Worm (Caenorhabditis elegans): ENCODE results near the gene unc-7.
A peak's percentile ranks its signal among the peaks of the same experiment; 100 is the strongest.

Gene unc-7

ce11 chrX:15173303-15173904 lies 25.9 kb upstream of the unc-7 start, which contains the start of gene ucr-2.2 (continued):
- TF ChIP-seq egl-13 (tag; optimal IDR thresholded peaks at IDR 0.05) (peak; percentile 78), nhr-77 (tag; optimal IDR thresholded peaks at IDR 0.05) (peak; percentile 57), skn-1 (tag; optimal IDR thresholded peaks at IDR 0.05) (peak; percentile 85), hpl-2 (GFP tag; optimal IDR thresholded peaks at IDR 0.05) (no peak), irx-1 (tag; optimal IDR thresholded peaks at IDR 0.05) (peak; percentile 81), nhr-20 (tag; optimal IDR thresholded peaks at IDR 0.05) (peak; percentile 93), Y116A8C.19 (tag; optimal IDR thresholded peaks at IDR 0.05; ENCODE audit: borderline replicate concordance) (no peak), sup-37 (GFP tag; optimal IDR thresholded peaks at IDR 0.05) (peak; percentile 77), dsc-1 (tag; optimal IDR thresholded peaks at IDR 0.05) (peak; percentile 88), efl-1 (optimal IDR thresholded peaks at IDR 0.05) (peak; percentile 67 to 71), efl-1 (GFP tag; optimal IDR thresholded peaks at IDR 0.05 in 1 of 2) (peak; percentile 64 to 97), fkh-10 (GFP tag; optimal IDR thresholded peaks at IDR 0.05) (peak; percentile 27), mdl-1 (tag; optimal IDR thresholded peaks at IDR 0.05) (peak in 1 of 2 experiments; percentile 72), C16A3.4 (tag; optimal IDR thresholded peaks at IDR 0.05) (peak; percentile 91), nhr-76 (tag; optimal IDR thresholded peaks at IDR 0.05) (no peak), lin-15B (tag; optimal IDR thresholded peaks at IDR 0.05) (peak; percentile 11), jun-1 (tag; optimal IDR thresholded peaks at IDR 0.05) (peak; percentile 19), lin-14 (GFP tag; optimal IDR thresholded peaks at IDR 0.05) (peak; percentile 94), nhr-85 (tag) (peak; percentile 88), efl-3 (GFP tag; optimal IDR thresholded peaks at IDR 0.05) (no peak), elt-3 (tag; optimal IDR thresholded peaks at IDR 0.05) (peak in 2 of 6 experiments; percentile 66 to 69), hlh-4 (tag; optimal IDR thresholded peaks at IDR 0.05) (no peak), F16B12.6 (tag; optimal IDR thresholded peaks at IDR 0.05) (peak; percentile 24), nhr-19 (GFP tag; conservative IDR thresholded peaks at IDR 0.05) (peak; percentile 87), nhr-71 (tag; optimal IDR thresholded peaks at IDR 0.05) (peak; percentile 91), mab-9 (GFP tag; IDR thresholded peaks at IDR 0.05) (peak; percentile 54; the same call in 1 of the 2 replicates), hlh-17 (GFP tag; optimal IDR thresholded peaks at IDR 0.05; ENCODE audit: borderline replicate concordance) (no peak), zip-4 (GFP tag; optimal IDR thresholded peaks at IDR 0.05) (peak; percentile 65), tlp-1 (tag; optimal IDR thresholded peaks at IDR 0.05) (no peak), aly-2 (tag; optimal IDR thresholded peaks at IDR 0.05) (no peak), unc-98 (GFP tag; IDR thresholded peaks at IDR 0.05) (no peak), isw-1 (GFP tag; IDR thresholded peaks at IDR 0.05) (peak; percentile 49), C04F5.9 (tag; optimal IDR thresholded peaks at IDR 0.05) (peak; percentile 56), pqm-1 (tag; optimal IDR thresholded peaks at IDR 0.05) (no peak), fkh-4 (tag; optimal IDR thresholded peaks at IDR 0.05; ENCODE audit: borderline replicate concordance) (no peak), ets-5 (GFP tag; IDR thresholded peaks at IDR 0.05) (no peak), nhr-28 (tag; optimal IDR thresholded peaks at IDR 0.05) (no peak), lin-35 (GFP tag; optimal IDR thresholded peaks at IDR 0.05) (peak; percentile 72 to 89), sox-4 (tag; optimal IDR thresholded peaks at IDR 0.05) (peak; percentile 27), C34B4.2 (tag; optimal IDR thresholded peaks at IDR 0.05) (no peak), ama-1 (optimal IDR thresholded peaks at IDR 0.05) (peak; percentile 4), alr-1 (tag; optimal IDR thresholded peaks at IDR 0.05; ENCODE audit: borderline replicate concordance) (no peak), lsy-2 (tag; optimal IDR thresholded peaks at IDR 0.05) (peak; percentile 86 to 88), fos-1 (tag; optimal IDR thresholded peaks at IDR 0.05) (peak; percentile 64), swsn-7 (tag; optimal IDR thresholded peaks at IDR 0.05) (peak; percentile 86), zag-1 (tag; optimal IDR thresholded peaks at IDR 0.05) (no peak), lin-13 (GFP tag; optimal IDR thresholded peaks at IDR 0.05) (peak; percentile 64), lir-3 (tag; optimal IDR thresholded peaks at IDR 0.05; ENCODE audit: poor library complexity) (no peak), ceh-8 (GFP tag; optimal IDR thresholded peaks at IDR 0.05) (peak; percentile 43), blmp-1 (tag; optimal IDR thresholded peaks at IDR 0.05) (peak; percentile 76), unc-86 (tag; optimal IDR thresholded peaks at IDR 0.05) (peak; percentile 67), ceh-82 (tag; optimal IDR thresholded peaks at IDR 0.05) (peak; percentile 11 to 63 (median 59)), sptf-1 (tag; optimal IDR thresholded peaks at IDR 0.05) (no peak)
